Worm (Caenorhabditis elegans) whole organism, L3 larva: Measurements from ENCODE around the gene col-99.
A peak's percentile ranks its signal among the peaks of the same experiment; 100 is the strongest.

Experiments used
- R02D3.7 ChIP-seq: fragments of 150-350 bp; optimal IDR thresholded peaks from 2 replicates; lab custom pipeline; 2014; ENCODE audit warnings: missing biosample characterization, missing genetic modification characterization
- ama-1 ChIP-seq: fragments of 150-350 bp; optimal IDR thresholded peaks from 2 replicates; lab custom pipeline; 2018
- ceh-9 ChIP-seq: sonication (generic microtip); optimal IDR thresholded peaks from 2 replicates; lab custom pipeline; 2018; ENCODE audit warnings: missing biosample characterization, missing genetic modification characterization
- daf-12 ChIP-seq: fragments of 150-350 bp; optimal IDR thresholded peaks from 2 replicates; lab custom pipeline; 2014; ENCODE audit warnings: missing biosample characterization, missing genetic modification reagents, missing genetic modification characterization
- egl-27 ChIP-seq: sonication (generic microtip); optimal IDR thresholded peaks from 4 replicates; lab custom pipeline; 2017; ENCODE audit warnings: missing biosample characterization, missing genetic modification reagents, missing genetic modification characterization
- egl-5 ChIP-seq: fragments of 150-350 bp; optimal IDR thresholded peaks from 2 replicates; lab custom pipeline; 2017; ENCODE audit warnings: missing biosample characterization, missing genetic modification reagents, missing genetic modification characterization, inconsistent platforms
- elt-1 ChIP-seq: fragments of 150-350 bp; optimal IDR thresholded peaks from 2 replicates; lab custom pipeline; 2014; ENCODE audit warnings: missing biosample characterization, missing genetic modification characterization
- elt-2 ChIP-seq: sonication (generic microtip); optimal IDR thresholded peaks from 2 replicates; lab custom pipeline; 2016; ENCODE audit warnings: missing genetic modification reagents, mild to moderate bottlenecking, missing genetic modification characterization, missing compliant biosample characterization
- elt-3 ChIP-seq, 3 experiments: fragments of 150-350 bp in 1 of 3; sonication (generic microtip) in 2 of 3; optimal IDR thresholded peaks; 2 replicates in 2 of 3; 4 replicates in 1 of 3; lab custom pipeline; 2014 to 2017; ENCODE audit warnings: missing biosample characterization in 3 of 3, missing genetic modification characterization in 3 of 3
- fkh-10 ChIP-seq: sonication (generic microtip); optimal IDR thresholded peaks from 2 replicates; lab custom pipeline; 2017; ENCODE audit warnings: missing biosample characterization, missing genetic modification reagents, missing genetic modification characterization
- hmg-11 ChIP-seq: sonication (generic microtip); optimal IDR thresholded peaks from 2 replicates; lab custom pipeline; 2016; ENCODE audit warnings: missing genetic modification characterization, missing compliant biosample characterization
- lin-15B ChIP-seq: fragments of 150-350 bp; optimal IDR thresholded peaks from 2 replicates; lab custom pipeline; 2014; ENCODE audit warnings: missing biosample characterization, missing genetic modification characterization
- lin-39 ChIP-seq: fragments of 150-350 bp; optimal IDR thresholded peaks from 2 replicates; lab custom pipeline; 2018; ENCODE audit warnings: missing biosample characterization, missing genetic modification reagents, missing genetic modification characterization
- lsy-12 ChIP-seq: sonication (generic microtip); optimal IDR thresholded peaks from 2 replicates; lab custom pipeline; 2016; ENCODE audit warnings: mild to moderate bottlenecking, missing genetic modification characterization, missing compliant biosample characterization
- mdl-1 ChIP-seq: fragments of 150-350 bp; optimal IDR thresholded peaks from 2 replicates; lab custom pipeline; 2014; ENCODE audit warnings: missing biosample characterization, missing genetic modification characterization
- mml-1 ChIP-seq: fragments of 150-350 bp; sonication (generic microtip); optimal IDR thresholded peaks from 3 replicates; lab custom pipeline; 2014; ENCODE audit warnings: missing biosample characterization, missing genetic modification characterization
- nfya-1 ChIP-seq: sonication (generic microtip); optimal IDR thresholded peaks from 2 replicates; lab custom pipeline; 2017; ENCODE audit warnings: missing genetic modification characterization, mild to moderate bottlenecking, missing compliant biosample characterization, antibody characterized with exemption, moderate library complexity; ENCODE audit not compliant: insufficient read depth
- nhr-12 ChIP-seq: fragments of 150-350 bp; optimal IDR thresholded peaks from 2 replicates; lab custom pipeline; 2014; ENCODE audit warnings: missing biosample characterization, missing genetic modification characterization
- nhr-23 ChIP-seq: fragments of 150-350 bp; optimal IDR thresholded peaks from 2 replicates; lab custom pipeline; 2014; ENCODE audit warnings: missing biosample characterization, missing genetic modification reagents, missing genetic modification characterization
- nhr-25 ChIP-seq: sonication (generic microtip); optimal IDR thresholded peaks from 2 replicates; lab custom pipeline; 2017; ENCODE audit warnings: missing biosample characterization, missing genetic modification characterization
- nhr-28 ChIP-seq: fragments of 150-350 bp; optimal IDR thresholded peaks from 2 replicates; lab custom pipeline; 2014; ENCODE audit warnings: missing biosample characterization, missing genetic modification characterization
- nhr-67 ChIP-seq: fragments of 150-350 bp; optimal IDR thresholded peaks from 2 replicates; lab custom pipeline; 2014; ENCODE audit warnings: missing biosample characterization, missing genetic modification characterization
- nhr-76 ChIP-seq: fragments of 150-350 bp; sonication (generic microtip); optimal IDR thresholded peaks from 5 replicates; lab custom pipeline; 2014; ENCODE audit warnings: missing biosample characterization, missing genetic modification characterization
- nhr-77 ChIP-seq: fragments of 150-350 bp; optimal IDR thresholded peaks from 2 replicates; lab custom pipeline; 2014; ENCODE audit warnings: missing biosample characterization, missing genetic modification characterization
- pha-4 ChIP-seq: fragments of 150-350 bp; optimal IDR thresholded peaks from 2 replicates; lab custom pipeline; 2014; ENCODE audit warnings: missing biosample characterization, missing genetic modification reagents, missing genetic modification characterization
- sea-2 ChIP-seq: fragments of 150-350 bp; sonication (generic microtip); optimal IDR thresholded peaks from 4 replicates; lab custom pipeline; 2014; ENCODE audit warnings: missing biosample characterization, missing genetic modification reagents, missing genetic modification characterization
- snpc-4 ChIP-seq: fragments of 150-350 bp; optimal IDR thresholded peaks from 2 replicates; lab custom pipeline; 2014; ENCODE audit warnings: missing biosample characterization, missing genetic modification characterization
- tbx-2 ChIP-seq: sonication (generic microtip); optimal IDR thresholded peaks from 2 replicates; lab custom pipeline; 2016; ENCODE audit warnings: mild to moderate bottlenecking, missing genetic modification characterization, missing compliant biosample characterization
- unc-39 ChIP-seq: sonication (generic microtip); optimal IDR thresholded peaks from 4 replicates; lab custom pipeline; 2017; ENCODE audit warnings: missing biosample characterization, missing genetic modification characterization
- unc-62 ChIP-seq: fragments of 150-350 bp; sonication (generic microtip); optimal IDR thresholded peaks from 4 replicates; lab custom pipeline; 2014; ENCODE audit warnings: missing biosample characterization, missing genetic modification reagents, missing genetic modification characterization
- zag-1 ChIP-seq: fragments of 150-350 bp; optimal IDR thresholded peaks from 2 replicates; lab custom pipeline; 2014; ENCODE audit warnings: missing biosample characterization, missing genetic modification characterization
- ztf-11 ChIP-seq: fragments of 150-350 bp; optimal IDR thresholded peaks from 2 replicates; lab custom pipeline; 2014; ENCODE audit warnings: missing biosample characterization, missing genetic modification characterization

The col-99 gene

DNA sequence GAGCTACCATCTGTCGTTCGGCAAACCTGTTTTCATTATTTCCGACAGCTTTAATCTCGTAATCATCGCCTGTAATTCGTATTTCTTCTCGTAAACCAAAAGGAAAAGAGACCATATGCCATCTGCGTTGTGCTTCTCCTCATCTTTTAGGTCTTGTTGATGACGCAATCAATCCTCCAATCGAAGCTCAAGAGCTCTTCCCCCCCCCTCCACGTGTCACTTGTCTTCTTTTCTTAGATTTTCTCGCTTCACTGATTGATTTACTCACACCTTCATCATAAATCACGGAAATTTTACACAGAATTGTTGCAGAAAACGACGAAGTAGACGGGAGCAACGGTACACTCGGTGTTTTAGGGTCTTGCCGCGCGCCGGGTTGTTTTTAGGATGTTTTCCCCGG, 31.0 kb upstream of the col-99 start, which contains the start of gene tcl-2:
TSS of gene tcl-2 (plus strand) at position 388 of the 400 bp plus-strand sequence.
- TF ChIP-seq lin-15B (tag; lab: Kevin White, UChicago), result no peak

DNA sequence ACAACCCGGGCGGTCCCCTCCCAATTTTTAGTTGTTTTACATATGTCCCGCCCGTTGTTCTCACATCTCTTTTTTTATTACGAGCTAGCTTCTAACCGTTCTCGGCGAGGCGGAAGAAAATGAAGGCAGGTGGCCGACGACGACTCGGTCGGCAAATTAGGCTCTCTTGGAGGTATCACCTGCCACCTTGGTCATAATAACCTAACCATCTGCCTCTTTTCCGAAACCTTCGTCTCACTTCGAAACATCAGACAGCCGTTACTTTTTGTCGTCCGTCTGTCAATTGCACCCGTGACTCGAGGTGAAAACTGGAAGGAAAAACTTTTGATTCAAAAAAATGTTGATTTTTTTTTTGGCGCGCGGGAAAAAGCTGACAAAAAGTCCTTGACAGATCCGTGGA, 29.8 kb upstream of the col-99 start:
- no peak for TF ChIP-seq nhr-23 (tag; lab: Kevin White, UChicago)
- TF ChIP-seq mdl-1 (tag; lab: Kevin White, UChicago), result no peak
- TF ChIP-seq elt-3 (tag; optimal IDR thresholded peaks at IDR 0.05; lab: Kevin White, UChicago), result no peak
- no peak for TF ChIP-seq nhr-77
- TF ChIP-seq nhr-76 (tag; lab: Kevin White, UChicago), result no peak
- TF ChIP-seq egl-27 (tag; lab: Kevin White, UChicago), result no peak
- no peak for TF ChIP-seq ztf-11 (tag; lab: Kevin White, UChicago)
- no peak for TF ChIP-seq nfya-1 (tag; lab: Kevin White, UChicago)
- no peak for TF ChIP-seq lsy-12 (tag; lab: Kevin White, UChicago)
- no peak for TF ChIP-seq snpc-4
- no peak for TF ChIP-seq R02D3.7 (tag; lab: Kevin White, UChicago)
- no peak for TF ChIP-seq hmg-11 (tag; lab: Kevin White, UChicago)
- no peak for TF ChIP-seq mml-1 (tag; lab: Kevin White, UChicago)
- TF ChIP-seq nhr-67 (tag; lab: Kevin White, UChicago), result no peak

DNA sequence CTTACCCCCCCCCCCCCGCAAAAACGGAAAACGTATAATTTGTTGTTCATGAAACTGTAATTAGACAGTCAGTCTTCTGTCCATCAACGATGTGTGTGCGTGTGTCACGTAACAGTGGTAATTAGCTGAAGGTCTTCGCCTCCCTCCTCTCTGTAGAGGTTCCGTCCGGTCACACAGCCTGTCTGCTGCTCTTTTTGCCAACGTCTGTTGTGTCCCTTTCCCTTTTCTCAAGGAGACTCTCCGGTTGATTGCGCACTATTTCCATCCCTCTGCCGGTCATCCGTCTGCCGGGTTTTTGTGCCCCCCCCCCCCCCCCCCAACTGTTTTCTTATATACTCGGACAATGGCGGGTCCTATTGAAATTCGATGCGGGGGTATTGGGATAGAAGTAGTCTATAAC, 28.0 kb upstream of the col-99 start:
- TF ChIP-seq pha-4 (tag; lab: Kevin White, UChicago), result no peak
- no peak for TF ChIP-seq lsy-12 (tag; lab: Kevin White, UChicago)
- TF ChIP-seq snpc-4, result no peak
- TF ChIP-seq elt-3 (tag; optimal IDR thresholded peaks at IDR 0.05; lab: Kevin White, UChicago), result no peak
- no peak for TF ChIP-seq tbx-2 (tag; lab: Kevin White, UChicago)
- no peak for TF ChIP-seq elt-2 (tag; lab: Kevin White, UChicago)
- no peak for TF ChIP-seq ceh-9 (tag; lab: Kevin White, UChicago)
- TF ChIP-seq mml-1 (tag; lab: Kevin White, UChicago), result no peak
- TF ChIP-seq egl-5, result no peak
- no peak for TF ChIP-seq sea-2
- no peak for TF ChIP-seq unc-39 (tag; lab: Kevin White, UChicago)
- TF ChIP-seq hmg-11 (tag; lab: Kevin White, UChicago), result no peak
- TF ChIP-seq nfya-1 (tag; lab: Kevin White, UChicago), result no peak
- no peak for TF ChIP-seq mdl-1 (tag; lab: Kevin White, UChicago)
- no peak for TF ChIP-seq ama-1
- no peak for TF ChIP-seq nhr-28 (tag; lab: Kevin White, UChicago)
- no peak for TF ChIP-seq egl-27 (tag; lab: Kevin White, UChicago)

DNA sequence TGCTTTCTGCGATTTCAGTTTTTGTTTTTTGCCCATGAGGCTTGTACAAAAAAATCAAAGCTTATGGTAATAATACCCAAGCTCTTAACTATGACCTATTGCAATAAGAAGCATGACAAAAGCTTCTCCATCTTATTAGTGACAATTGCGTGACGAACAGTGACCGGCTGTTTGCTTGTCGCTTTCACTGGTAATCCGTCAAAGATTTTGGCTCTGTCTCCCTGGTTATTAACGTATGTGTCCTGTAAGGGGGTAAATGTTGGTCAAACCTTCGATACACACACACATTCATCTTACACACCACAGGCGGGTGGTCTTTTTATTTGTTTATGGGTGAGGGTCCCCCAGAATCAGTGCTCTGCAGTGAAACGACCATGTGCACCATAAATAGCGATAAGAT, 26.4 kb upstream of the col-99 start:
- TF ChIP-seq nhr-67 (tag; lab: Kevin White, UChicago) (no peak), mdl-1 (tag; lab: Kevin White, UChicago) (no peak)

DNA sequence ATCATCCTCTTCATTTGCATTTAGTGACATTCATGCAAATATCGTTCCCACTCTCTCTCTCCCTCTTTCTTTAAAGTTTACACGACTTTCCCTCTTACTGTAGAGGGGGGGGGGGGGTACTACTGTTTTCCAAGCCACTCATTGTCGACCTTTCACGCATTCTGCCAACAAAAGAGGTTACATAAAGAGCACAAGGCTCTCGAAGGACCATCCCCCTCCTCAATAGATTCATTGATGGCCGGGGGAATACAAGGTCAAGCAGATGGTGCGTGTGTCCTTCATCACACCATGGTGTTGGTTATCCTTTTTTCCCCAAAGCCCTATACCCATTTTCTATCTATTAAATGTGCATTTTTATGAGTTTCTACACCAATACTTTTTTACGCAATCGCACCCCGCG, 25.3 kb upstream of the col-99 start:
- TF ChIP-seq daf-12 (tag; lab: Kevin White, UChicago), result no peak
- no peak for TF ChIP-seq lin-39 (tag; lab: Kevin White, UChicago)
- TF ChIP-seq nhr-77, result no peak
- TF ChIP-seq nhr-12 (tag; lab: Kevin White, UChicago), result no peak
- no peak for TF ChIP-seq elt-1 (tag; lab: Kevin White, UChicago)
- TF ChIP-seq zag-1 (tag; lab: Kevin White, UChicago), result no peak
- TF ChIP-seq unc-62 (GFP tag; lab: Kevin White, UChicago), result no peak
- TF ChIP-seq fkh-10 (GFP tag; lab: Kevin White, UChicago), result no peak

DNA sequence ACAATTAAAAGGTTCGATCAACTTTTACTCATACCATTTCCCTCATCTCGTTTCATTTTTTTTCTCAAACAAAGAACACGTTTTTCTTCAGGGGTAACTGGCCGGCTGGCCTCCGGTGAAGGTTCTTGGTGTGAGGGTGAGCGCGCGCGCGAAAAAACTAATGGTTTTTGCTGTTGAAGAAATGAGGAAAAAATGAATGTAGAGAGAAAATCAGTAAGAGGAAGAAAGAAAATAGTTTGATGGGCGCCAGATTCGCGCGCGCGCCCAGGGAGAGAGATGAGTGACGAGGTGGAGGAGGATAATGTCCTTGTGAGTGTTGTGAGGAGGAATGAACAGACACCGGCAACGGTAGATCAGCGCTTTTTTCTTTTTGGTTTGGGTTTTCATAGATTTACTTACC, 23.3 kb upstream of the col-99 start:
- TF ChIP-seq nhr-25 (tag; lab: Kevin White, UChicago) (peak; percentile 81), lsy-12 (tag; lab: Kevin White, UChicago) (no peak)
- TF ChIP-seq, all 47 proteins: peak for 1
